Worm (Caenorhabditis elegans) whole organism, L1 larva: ENCODE data around the gene T09A5.14.

Experiments used
- C16A3.4 ChIP-seq: fragments of 150-350 bp; optimal IDR thresholded peaks from 2 replicates; lab custom pipeline; 2014; ENCODE audit warnings: missing biosample characterization, missing genetic modification characterization
- Y116A8C.19 ChIP-seq: sonication (generic microtip); optimal IDR thresholded peaks from 2 replicates; lab custom pipeline; 2016; ENCODE audit warnings: missing compliant biosample characterization, missing genetic modification characterization, borderline replicate concordance
- aha-1 ChIP-seq: fragments of 150-350 bp; optimal IDR thresholded peaks from 2 replicates; lab custom pipeline; 2014; ENCODE audit warnings: missing biosample characterization, missing genetic modification characterization
- aly-2 ChIP-seq: fragments of 150-350 bp; optimal IDR thresholded peaks from 2 replicates; lab custom pipeline; 2014; ENCODE audit warnings: missing biosample characterization, missing genetic modification characterization
- blmp-1 ChIP-seq: fragments of 150-350 bp; optimal IDR thresholded peaks from 2 replicates; lab custom pipeline; 2014; ENCODE audit warnings: missing biosample characterization, missing genetic modification characterization
- ceh-8 ChIP-seq: fragments of 200-800 bp; sonication (Bioruptor generic); optimal IDR thresholded peaks from 2 replicates; lab custom pipeline; 2018; ENCODE audit warnings: mild to moderate bottlenecking, missing genetic modification characterization, moderate library complexity, missing compliant biosample characterization
- ceh-90 ChIP-seq: sonication (generic microtip); optimal IDR thresholded peaks from 2 replicates; lab custom pipeline; 2016; ENCODE audit warnings: missing genetic modification characterization, missing compliant biosample characterization
- ces-1 ChIP-seq: fragments of 150-350 bp; optimal IDR thresholded peaks from 2 replicates; lab custom pipeline; 2014; ENCODE audit warnings: missing biosample characterization, missing genetic modification reagents, missing genetic modification characterization
- dpl-1 ChIP-seq, 3 experiments: fragments of 150-350 bp in 2 of 3; sonication (generic microtip) in 1 of 3; optimal IDR thresholded peaks; 2 replicates each; lab custom pipeline; 2014 to 2017; ENCODE audit warnings: missing biosample characterization in 3 of 3, missing genetic modification characterization in 3 of 3, missing genetic modification reagents in 3 of 3
- dsc-1 ChIP-seq: sonication (generic microtip); optimal IDR thresholded peaks from 2 replicates; lab custom pipeline; 2016; ENCODE audit warnings: mild to moderate bottlenecking, missing genetic modification characterization, missing compliant biosample characterization
- efl-1 ChIP-seq, 4 experiments: fragments of 150-350 bp; optimal IDR thresholded peaks in 3 of 4; peaks in 1 of 4; 1 replicate in 1 of 4; 2 replicates in 3 of 4; lab custom pipeline; 2014; ENCODE audit warnings: missing biosample characterization in 2 of 4, missing genetic modification characterization in 2 of 4, missing genetic modification reagents in 2 of 4
- egl-27 ChIP-seq, 2 experiments: fragments of 150-350 bp in 1 of 2; sonication (generic microtip); optimal IDR thresholded peaks; 3 replicates each; lab custom pipeline; 2017 to 2018; ENCODE audit warnings: missing biosample characterization in 2 of 2, missing genetic modification characterization in 2 of 2, missing genetic modification reagents in 2 of 2
- fkh-4 ChIP-seq: sonication (generic microtip); optimal IDR thresholded peaks from 2 replicates; lab custom pipeline; 2016; ENCODE audit warnings: missing compliant biosample characterization, missing genetic modification characterization, borderline replicate concordance
- grh-1 ChIP-seq: fragments of 200-800 bp; sonication (Bioruptor generic); IDR thresholded peaks from 2 replicates; pipeline ENCODE4 v1.3.6; 2022; ENCODE audit warnings: missing genetic modification reagents, missing genetic modification characterization, missing compliant biosample characterization
- hpl-2 ChIP-seq: fragments of 150-350 bp; optimal IDR thresholded peaks from 2 replicates; lab custom pipeline; 2014; ENCODE audit warnings: missing biosample characterization, missing genetic modification reagents, missing genetic modification characterization
- lin-14 ChIP-seq: fragments of 200-800 bp; sonication (Bioruptor generic); optimal IDR thresholded peaks from 2 replicates; lab custom pipeline; 2018; ENCODE audit warnings: mild to moderate bottlenecking, missing genetic modification characterization, moderate library complexity, missing compliant biosample characterization
- lsy-2 ChIP-seq, 2 experiments: fragments of 150-350 bp; optimal IDR thresholded peaks; 2 replicates each; lab custom pipeline; 2014; ENCODE audit warnings: missing biosample characterization in 2 of 2, missing genetic modification characterization in 2 of 2
- mdl-1 ChIP-seq, 2 experiments: fragments of 150-350 bp; optimal IDR thresholded peaks; 2 replicates each; lab custom pipeline; 2014 to 2017; ENCODE audit warnings: missing biosample characterization in 2 of 2, missing genetic modification characterization in 2 of 2, inconsistent platforms in 1 of 2
- nhr-11 ChIP-seq: fragments of 150-350 bp; optimal IDR thresholded peaks from 2 replicates; lab custom pipeline; 2014; ENCODE audit warnings: missing biosample characterization, missing genetic modification characterization
- nhr-20 ChIP-seq: sonication (generic microtip); optimal IDR thresholded peaks from 2 replicates; lab custom pipeline; 2016; ENCODE audit warnings: mild to moderate bottlenecking, missing genetic modification characterization, missing compliant biosample characterization
- nhr-47 ChIP-seq: sonication (generic microtip); optimal IDR thresholded peaks from 2 replicates; lab custom pipeline; 2016; ENCODE audit warnings: mild to moderate bottlenecking, missing genetic modification characterization, moderate library complexity, missing compliant biosample characterization
- nhr-76 ChIP-seq: sonication (generic microtip); optimal IDR thresholded peaks from 2 replicates; lab custom pipeline; 2017; ENCODE audit warnings: missing biosample characterization, missing genetic modification characterization
- nhr-77 ChIP-seq: fragments of 150-350 bp; optimal IDR thresholded peaks from 2 replicates; lab custom pipeline; 2014; ENCODE audit warnings: missing biosample characterization, missing genetic modification characterization
- nhr-85 ChIP-seq: sonication (generic microtip); peaks from one replicate; lab custom pipeline; 2016; ENCODE audit warnings: missing genetic modification characterization, inconsistent platforms, missing compliant biosample characterization
- pag-3 ChIP-seq: sonication (generic microtip); optimal IDR thresholded peaks from 2 replicates; lab custom pipeline; 2017; ENCODE audit warnings: missing genetic modification characterization, mild to moderate bottlenecking, missing compliant biosample characterization, antibody characterized with exemption, borderline replicate concordance; ENCODE audit not compliant: insufficient read depth
- rnt-1 ChIP-seq: sonication (generic microtip); optimal IDR thresholded peaks from 2 replicates; lab custom pipeline; 2016; ENCODE audit warnings: mild to moderate bottlenecking, missing genetic modification characterization, moderate library complexity, missing compliant biosample characterization
- snpc-4 ChIP-seq: fragments of 150-350 bp; optimal IDR thresholded peaks from 2 replicates; lab custom pipeline; 2014; ENCODE audit warnings: missing biosample characterization, missing genetic modification characterization
- snu-23 ChIP-seq: sonication (generic microtip); optimal IDR thresholded peaks from 2 replicates; lab custom pipeline; 2016; ENCODE audit warnings: missing genetic modification characterization, missing compliant biosample characterization
- sox-4 ChIP-seq: sonication (generic microtip); optimal IDR thresholded peaks from 2 replicates; lab custom pipeline; 2016; ENCODE audit warnings: missing genetic modification characterization, missing compliant biosample characterization
- swsn-7 ChIP-seq: sonication (generic microtip); optimal IDR thresholded peaks from 2 replicates; lab custom pipeline; 2016; ENCODE audit warnings: missing genetic modification characterization, missing compliant biosample characterization
- tbx-2 ChIP-seq: sonication (generic microtip); optimal IDR thresholded peaks from 2 replicates; lab custom pipeline; 2016; ENCODE audit warnings: missing genetic modification characterization, missing compliant biosample characterization
- tlp-1 ChIP-seq: fragments of 150-350 bp; optimal IDR thresholded peaks from 2 replicates; lab custom pipeline; 2014; ENCODE audit warnings: missing biosample characterization, missing genetic modification characterization
- unc-130 ChIP-seq: fragments of 150-350 bp; optimal IDR thresholded peaks from 2 replicates; lab custom pipeline; 2017; ENCODE audit warnings: missing biosample characterization, missing genetic modification characterization, inconsistent platforms
- unc-62 ChIP-seq: fragments of 150-350 bp; optimal IDR thresholded peaks from 2 replicates; lab custom pipeline; 2014; ENCODE audit warnings: missing biosample characterization, missing genetic modification reagents, missing genetic modification characterization
- unc-98 ChIP-seq: fragments of 200-800 bp; sonication (Bioruptor generic); IDR thresholded peaks from 2 replicates; pipeline ENCODE4 v1.3.6; 2022; ENCODE audit warnings: missing genetic modification characterization, missing compliant biosample characterization
- zag-1 ChIP-seq: fragments of 150-350 bp; optimal IDR thresholded peaks from 2 replicates; lab custom pipeline; 2014; ENCODE audit warnings: missing biosample characterization, missing genetic modification characterization

The T09A5.14 gene

DNA sequence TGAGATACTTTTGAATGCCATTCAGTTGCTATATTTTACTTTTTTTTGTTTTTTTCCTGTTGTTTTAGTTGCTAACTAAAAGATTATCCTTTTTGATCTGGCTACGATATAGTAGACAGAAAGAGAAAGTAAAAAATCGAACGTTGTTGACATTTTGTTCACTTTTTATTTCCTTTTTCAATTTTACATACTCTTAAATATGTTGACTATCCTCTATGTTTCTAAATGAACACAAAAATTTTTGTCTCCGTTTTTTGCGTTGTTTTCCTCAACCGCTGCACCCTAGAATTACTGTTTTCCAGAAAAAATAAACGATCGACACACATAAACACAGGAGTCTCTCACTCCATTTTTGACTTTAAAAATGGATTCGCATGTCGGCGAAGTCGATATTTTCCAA lies 9.9 kb downstream of the T09A5.14 start, which contains the start of gene klp-3:
klp-3 (plus strand) TSS at position 301 of the 400 bp plus-strand sequence.
- TF ChIP-seq nhr-85 (peak; percentile 61), snpc-4 (tag; lab: Kevin White, UChicago) (no peak)

DNA sequence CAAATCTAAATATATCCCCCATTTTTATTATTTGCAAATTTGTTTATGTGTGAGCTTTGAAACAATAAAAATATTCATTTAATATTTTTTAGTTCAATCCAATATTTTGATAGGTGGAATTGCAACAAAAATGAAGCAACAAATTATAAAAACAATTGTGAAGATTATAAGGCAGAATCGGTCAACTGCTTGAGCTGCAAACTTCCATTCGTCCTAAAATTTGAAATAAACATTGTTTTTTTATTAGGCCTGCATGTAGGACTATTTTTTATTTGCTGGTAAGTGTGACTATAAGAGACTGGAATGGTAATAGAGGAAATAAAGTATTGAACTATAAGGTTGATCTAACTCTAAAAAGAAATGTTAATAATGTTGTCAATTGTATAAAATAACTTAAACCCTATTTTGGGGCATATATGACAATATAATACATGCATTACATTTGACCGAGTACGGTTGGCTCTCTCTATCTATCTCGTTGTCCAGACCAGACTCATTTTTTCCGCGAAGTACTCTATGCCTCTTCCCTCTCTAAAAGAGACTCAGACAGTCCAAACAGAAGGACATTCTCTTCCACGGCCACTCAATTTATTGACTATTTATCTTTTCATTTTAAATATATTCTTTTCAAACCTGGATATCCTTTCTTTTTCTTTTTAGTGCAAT lies 13.6 kb downstream of the T09A5.14 start, which contains the start of gene T09A5.4:
T09A5.4 (plus strand) TSS at position 616 of the 666 bp plus-strand sequence.
- TF ChIP-seq tlp-1 (tag; lab: Kevin White, UChicago) (no peak), nhr-77 (tag; lab: Kevin White, UChicago) (peak; percentile 7), lin-14 (peak; percentile 14), fkh-4 (tag; lab: Kevin White, UChicago) (no peak), snpc-4 (tag; lab: Kevin White, UChicago) (no peak), nhr-11 (tag; lab: Kevin White, UChicago) (no peak), mdl-1 (tag; optimal IDR thresholded peaks at IDR 0.05; lab: Kevin White, UChicago) (no peak), efl-1 (optimal IDR thresholded peaks at IDR 0.05; lab: Kevin White, UChicago) (peak in 1 of 2 experiments; percentile 10), efl-1 (GFP tag; optimal IDR thresholded peaks at IDR 0.05 in 1 of 2; lab: Kevin White, UChicago) (no peak), lsy-2 (tag; optimal IDR thresholded peaks at IDR 0.05; lab: Kevin White, UChicago) (peak in 1 of 2 experiments; percentile 32), unc-62 (no peak), dpl-1 (GFP tag; optimal IDR thresholded peaks at IDR 0.05; lab: Kevin White, UChicago) (peak in 1 of 3 experiments; percentile 18)

DNA sequence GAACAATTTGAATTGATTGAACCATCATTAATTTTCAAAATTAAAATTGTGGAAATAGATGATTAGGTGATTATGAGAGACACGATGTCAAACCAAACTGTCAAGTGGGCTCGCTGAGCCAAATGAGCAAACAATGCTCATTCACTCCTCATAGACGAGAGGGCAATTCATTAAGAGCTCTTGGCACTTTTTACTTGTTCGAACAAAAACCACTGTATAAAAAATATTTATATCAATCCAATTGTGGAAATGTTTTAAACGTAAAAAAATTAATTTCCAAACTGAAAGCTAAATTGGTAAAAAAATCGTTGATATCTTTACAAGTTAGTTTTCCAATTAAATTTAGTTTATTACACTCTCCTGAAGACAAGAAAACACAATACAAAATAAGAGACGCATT lies 17.5 kb downstream of the T09A5.14 start, which contains the start of gene acr-7:
acr-7 (minus strand) TSS at position 101 of the 400 bp plus-strand sequence.
- TF ChIP-seq nhr-76 (no peak), hpl-2 (GFP tag; lab: Kevin White, UChicago) (no peak), tbx-2 (tag; lab: Kevin White, UChicago) (no peak), aly-2 (tag; lab: Kevin White, UChicago) (no peak), nhr-47 (tag; lab: Kevin White, UChicago) (no peak), snu-23 (GFP tag; lab: Kevin White, UChicago) (no peak), swsn-7 (tag; lab: Kevin White, UChicago) (no peak), sox-4 (tag; lab: Kevin White, UChicago) (no peak), unc-62 (no peak), dsc-1 (no peak), ces-1 (GFP tag; lab: Kevin White, UChicago) (no peak), grh-1 (GFP tag; lab: Robert Waterston, UW) (no peak), unc-130 (tag; lab: Kevin White, UChicago) (no peak)

DNA sequence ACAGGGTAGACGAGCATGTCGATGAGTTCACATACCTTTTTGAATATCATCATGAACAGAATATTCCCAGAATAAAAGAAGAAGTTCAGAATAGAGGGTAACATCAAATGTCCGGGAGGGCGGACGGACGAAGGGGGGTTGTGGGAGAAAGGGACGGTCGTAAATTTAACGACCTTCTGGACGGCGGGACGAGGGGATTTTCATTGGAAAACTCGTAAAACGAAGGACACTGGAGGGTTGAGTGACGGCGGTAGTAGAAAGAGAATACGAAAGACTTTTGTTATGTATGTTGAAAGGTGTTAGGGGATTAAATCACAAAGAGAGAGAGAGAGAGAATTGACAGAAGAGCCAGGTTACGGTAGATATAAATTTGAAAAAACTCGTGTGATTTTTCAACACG lies 18.4 kb downstream of the T09A5.14 start:
- TF ChIP-seq unc-98 (GFP tag; lab: Robert Waterston, UW), result no peak
- peak; percentile 78 for TF ChIP-seq blmp-1 (tag; lab: Kevin White, UChicago)
- TF ChIP-seq ceh-90 (tag; lab: Kevin White, UChicago), result no peak
- TF ChIP-seq lsy-2 (tag; optimal IDR thresholded peaks at IDR 0.05; lab: Kevin White, UChicago), result peak in 1 of 2 experiments; percentile 24
- no peak for TF ChIP-seq Y116A8C.19 (tag; lab: Kevin White, UChicago)
- no peak for TF ChIP-seq pag-3 (tag; lab: Kevin White, UChicago)
- TF ChIP-seq egl-27 (tag; optimal IDR thresholded peaks at IDR 0.05; lab: Kevin White, UChicago), result no peak
- TF ChIP-seq aha-1 (tag; lab: Kevin White, UChicago), result no peak
- TF ChIP-seq ceh-8 (GFP tag; lab: Kevin White, UChicago), result no peak
- TF ChIP-seq rnt-1 (tag; lab: Kevin White, UChicago), result peak; percentile 28
- TF ChIP-seq nhr-20 (tag; lab: Kevin White, UChicago), result no peak
- TF ChIP-seq efl-1 (optimal IDR thresholded peaks at IDR 0.05; lab: Kevin White, UChicago), result no peak
- peak in 1 of 2 experiments; percentile 42 for TF ChIP-seq efl-1 (GFP tag; optimal IDR thresholded peaks at IDR 0.05 in 1 of 2; lab: Kevin White, UChicago)
- TF ChIP-seq zag-1 (tag; lab: Kevin White, UChicago), result no peak
- TF ChIP-seq dsc-1, result no peak
- TF ChIP-seq lin-14, result peak; percentile 59
- no peak for TF ChIP-seq C16A3.4 (tag; lab: Kevin White, UChicago)
